Fruit fly (Drosophila melanogaster) whole organism, adult: ENCODE data around the gene CG31752.

Experiments
- CG14711 ChIP-seq: fragments of 200-800 bp; sonication (Bioruptor generic); optimal IDR thresholded peaks from 2 replicates; lab custom pipeline; 2018; ENCODE audit warnings: missing biosample characterization, mild to moderate bottlenecking, missing genetic modification characterization, moderate library complexity
- CG33017 ChIP-seq: fragments of 200-800 bp; sonication (Bioruptor generic); optimal IDR thresholded peaks from 2 replicates; lab custom pipeline; 2018; ENCODE audit warnings: missing biosample characterization, mild to moderate bottlenecking, missing genetic modification characterization, moderate library complexity
- CG7101 ChIP-seq: fragments of 200-800 bp; sonication (Bioruptor generic); optimal IDR thresholded peaks from 2 replicates; lab custom pipeline; 2018; ENCODE audit warnings: missing biosample characterization, mild to moderate bottlenecking, missing genetic modification characterization, moderate library complexity
- Clk ChIP-seq: fragments of 200-800 bp; sonication (Bioruptor generic); optimal IDR thresholded peaks from 2 replicates; lab custom pipeline; 2017; ENCODE audit warnings: missing biosample characterization, missing genetic modification characterization
- Crg-1 ChIP-seq: fragments of 200-800 bp; sonication (Bioruptor generic); optimal IDR thresholded peaks from 2 replicates; lab custom pipeline; 2016; ENCODE audit warnings: missing biosample characterization, missing genetic modification characterization
- Hr96 ChIP-seq: fragments of 200-800 bp; sonication (Bioruptor generic); optimal IDR thresholded peaks from 2 replicates; lab custom pipeline; 2016; ENCODE audit warnings: missing biosample characterization, missing genetic modification characterization
- Mnt ChIP-seq: fragments of 200-800 bp; sonication (Bioruptor generic); optimal IDR thresholded peaks from 2 replicates; lab custom pipeline; 2016; ENCODE audit warnings: missing biosample characterization, mild to moderate bottlenecking, missing genetic modification characterization
- bab1 ChIP-seq: fragments of 200-800 bp; sonication (Bioruptor generic); optimal IDR thresholded peaks from 3 replicates; lab custom pipeline; 2019; ENCODE audit warnings: missing biosample characterization, mild to moderate bottlenecking, missing genetic modification characterization, moderate library complexity
- cic ChIP-seq: fragments of 200-800 bp; sonication (Bioruptor generic); optimal IDR thresholded peaks from 2 replicates; lab custom pipeline; 2017; ENCODE audit warnings: missing biosample characterization, mild to moderate bottlenecking, missing genetic modification characterization, moderate library complexity
- cnc ChIP-seq, 2 experiments: fragments of >200 bp; optimal IDR thresholded peaks; 2 replicates each; lab custom pipeline; 2017
- kay ChIP-seq: fragments of 200-800 bp; sonication (Bioruptor generic); peaks from one replicate; lab custom pipeline; 2016; ENCODE audit warnings: missing biosample characterization, missing genetic modification characterization, borderline replicate concordance
- ovo ChIP-seq: fragments of 200-800 bp; sonication (Bioruptor generic); optimal IDR thresholded peaks from 2 replicates; lab custom pipeline; 2016; ENCODE audit warnings: missing biosample characterization, missing genetic modification characterization
- tj ChIP-seq: fragments of 200-800 bp; sonication (Bioruptor generic); optimal IDR thresholded peaks from 3 replicates; lab custom pipeline; 2017; ENCODE audit warnings: missing biosample characterization, mild to moderate bottlenecking, missing genetic modification characterization, moderate library complexity

dm6 chr2L:18823243-18823803 is 17.8 kb downstream of the CG31752 start, which contains the start of gene Ugt36D1:
- TF ChIP-seq bab1 (GFP tag; lab: Kevin White, UChicago) (peak; percentile 11), Crg-1 (no peak), CG14711 (tag; lab: Kevin White, UChicago) (no peak), cnc (optimal IDR thresholded peaks at IDR 0.05; lab: Kevin White, UChicago) (no peak), CG33017 (tag; lab: Kevin White, UChicago) (peak; percentile 0), Clk (no peak), CG7101 (tag; lab: Kevin White, UChicago) (peak; percentile 5), tj (peak; percentile 94), kay (GFP tag; lab: Kevin White, UChicago) (peak; percentile 86), cic (GFP tag; lab: Kevin White, UChicago) (no peak), Mnt (GFP tag; lab: Kevin White, UChicago) (peak; percentile 20), ovo (GFP tag; lab: Kevin White, UChicago) (no peak), Hr96 (GFP tag; lab: Kevin White, UChicago) (peak; percentile 27)
